Worm (Caenorhabditis elegans) whole organism, L4 larva: ENCODE results near the gene kvs-1.

ENCODE experiments used
- D1046.2 ChIP-seq: fragments of 200-800 bp; sonication (Bioruptor generic); IDR thresholded peaks from 2 replicates; pipeline ENCODE4 v1.3.6; 2022; ENCODE audit warnings: missing genetic modification characterization, missing compliant biosample characterization
- F37D6.2 ChIP-seq: sonication (generic microtip); optimal IDR thresholded peaks from 2 replicates; lab custom pipeline; 2016; ENCODE audit warnings: mild to moderate bottlenecking, missing genetic modification characterization, missing compliant biosample characterization
- F44E2.7 ChIP-seq: fragments of 200-800 bp; sonication (Bioruptor generic); IDR thresholded peaks from 2 replicates; pipeline ENCODE4 v2.1.2; 2022; ENCODE audit warnings: missing genetic modification characterization, missing compliant biosample characterization
- F49E8.2 ChIP-seq: sonication (generic microtip); optimal IDR thresholded peaks from 2 replicates; lab custom pipeline; 2016; ENCODE audit warnings: missing compliant biosample characterization, mild to moderate bottlenecking, missing genetic modification characterization, borderline replicate concordance
- R02D3.7 ChIP-seq: fragments of 150-350 bp; sonication (generic microtip); optimal IDR thresholded peaks from 3 replicates; lab custom pipeline; 2014; ENCODE audit warnings: missing biosample characterization, missing genetic modification characterization
- T26A8.4 ChIP-seq: fragments of 200-800 bp; sonication (Bioruptor generic); IDR thresholded peaks from 2 replicates; pipeline ENCODE4 v1.3.6; 2022; ENCODE audit warnings: missing genetic modification characterization, missing compliant biosample characterization
- Y105C5A.15 ChIP-seq: fragments of 200-800 bp; sonication (Bioruptor generic); IDR thresholded peaks from 2 replicates; pipeline ENCODE4 v1.3.6; 2022; ENCODE audit warnings: missing genetic modification characterization, missing compliant biosample characterization
- Y48G9A.11 ChIP-seq: fragments of 200-800 bp; sonication (Bioruptor generic); IDR thresholded peaks from 2 replicates; pipeline ENCODE4 v1.3.6; 2022; ENCODE audit warnings: missing genetic modification reagents, missing genetic modification characterization, missing compliant biosample characterization
- Y75B8A.6 ChIP-seq: fragments of 200-800 bp; sonication (Bioruptor generic); IDR thresholded peaks from 2 replicates; pipeline ENCODE4 v1.3.6; 2022; ENCODE audit warnings: missing genetic modification reagents, missing genetic modification characterization, missing compliant biosample characterization
- aha-1 ChIP-seq: fragments of 150-350 bp; peaks from one replicate; lab custom pipeline; 2014; ENCODE audit warnings: missing biosample characterization, missing genetic modification characterization
- arid-1 ChIP-seq: fragments of 200-800 bp; sonication (Bioruptor generic); conservative IDR thresholded peaks from 2 replicates; pipeline ENCODE4 v1.3.6; 2022; ENCODE audit warnings: missing genetic modification reagents, missing genetic modification characterization, missing compliant biosample characterization
- attf-4 ChIP-seq: sonication (generic microtip); optimal IDR thresholded peaks from 3 replicates; lab custom pipeline; 2017; ENCODE audit warnings: missing biosample characterization, missing genetic modification characterization
- ceh-32 ChIP-seq: sonication (generic microtip); optimal IDR thresholded peaks from 2 replicates; lab custom pipeline; 2016; ENCODE audit warnings: mild to moderate bottlenecking, missing genetic modification characterization, missing compliant biosample characterization; ENCODE audit not compliant: poor library complexity
- ceh-62 ChIP-seq: sonication (generic microtip); optimal IDR thresholded peaks from 2 replicates; lab custom pipeline; 2017; ENCODE audit warnings: missing biosample characterization, missing genetic modification characterization
- ceh-82 ChIP-seq: sonication (generic microtip); optimal IDR thresholded peaks from 2 replicates; lab custom pipeline; 2017; ENCODE audit warnings: missing biosample characterization, missing genetic modification characterization
- ces-1 ChIP-seq: fragments of 150-350 bp; sonication (generic microtip); optimal IDR thresholded peaks from 4 replicates; lab custom pipeline; 2014; ENCODE audit warnings: missing biosample characterization, missing genetic modification reagents, missing genetic modification characterization
- cey-2 ChIP-seq: sonication (generic microtip); optimal IDR thresholded peaks from 3 replicates; lab custom pipeline; 2017; ENCODE audit warnings: missing genetic modification characterization, mild to moderate bottlenecking, missing compliant biosample characterization, antibody characterized with exemption, borderline replicate concordance; ENCODE audit not compliant: insufficient read depth
- ctbp-1 ChIP-seq: fragments of 200-800 bp; sonication (Bioruptor generic); IDR thresholded peaks from 2 replicates; pipeline ENCODE4 v1.3.6; 2022; ENCODE audit warnings: missing genetic modification reagents, missing genetic modification characterization, missing compliant biosample characterization
- daf-16 ChIP-seq, 3 experiments: sonication (generic microtip); optimal IDR thresholded peaks; 2 replicates each; lab custom pipeline; 2016 to 2017; ENCODE audit warnings: missing genetic modification characterization in 3 of 3, missing genetic modification reagents in 3 of 3, mild to moderate bottlenecking in 2 of 3, missing compliant biosample characterization in 2 of 3, missing biosample characterization in 1 of 3, moderate library complexity in 1 of 3
- daf-19 ChIP-seq: fragments of 200-800 bp; sonication (Bioruptor generic); conservative IDR thresholded peaks from 2 replicates; pipeline ENCODE4 v1.3.6; 2022; ENCODE audit warnings: missing genetic modification characterization, missing compliant biosample characterization
- daf-8 ChIP-seq: fragments of 200-800 bp; sonication (Bioruptor generic); IDR thresholded peaks from 2 replicates; pipeline ENCODE4 v1.3.6; 2022; ENCODE audit warnings: missing genetic modification characterization, missing compliant biosample characterization
- dmd-9 ChIP-seq: fragments of 200-800 bp; sonication (Bioruptor generic); IDR thresholded peaks from 2 replicates; pipeline ENCODE4 v1.3.6; 2022; ENCODE audit warnings: missing genetic modification reagents, missing genetic modification characterization, missing compliant biosample characterization
- duxl-1 ChIP-seq: sonication (generic microtip); optimal IDR thresholded peaks from 2 replicates; lab custom pipeline; 2016; ENCODE audit warnings: mild to moderate bottlenecking, missing genetic modification characterization, moderate library complexity, missing compliant biosample characterization; ENCODE audit not compliant: poor library complexity
- dve-1 ChIP-seq: sonication (generic microtip); optimal IDR thresholded peaks from 2 replicates; lab custom pipeline; 2017; ENCODE audit warnings: antibody characterized with exemption, mild to moderate bottlenecking, missing genetic modification characterization, missing compliant biosample characterization; ENCODE audit not compliant: insufficient read depth
- egl-27 ChIP-seq: sonication (generic microtip); optimal IDR thresholded peaks from 3 replicates; lab custom pipeline; 2017; ENCODE audit warnings: missing biosample characterization, missing genetic modification reagents, missing genetic modification characterization
- fkh-10 ChIP-seq: fragments of 150-350 bp; optimal IDR thresholded peaks from 2 replicates; lab custom pipeline; 2014; ENCODE audit warnings: missing biosample characterization, missing genetic modification reagents, missing genetic modification characterization
- hlh-11 ChIP-seq: fragments of 200-800 bp; sonication (Bioruptor generic); optimal IDR thresholded peaks from 2 replicates; lab custom pipeline; 2018; ENCODE audit warnings: mild to moderate bottlenecking, missing genetic modification characterization, missing compliant biosample characterization
- lin-1 ChIP-seq: fragments of 200-800 bp; sonication (Bioruptor generic); IDR thresholded peaks from 2 replicates; pipeline ENCODE4 v1.3.6; 2022; ENCODE audit warnings: missing genetic modification reagents, missing genetic modification characterization, missing compliant biosample characterization
- lir-3 ChIP-seq: sonication (generic microtip); optimal IDR thresholded peaks from 2 replicates; lab custom pipeline; 2016; ENCODE audit warnings: mild to moderate bottlenecking, missing genetic modification characterization, missing compliant biosample characterization
- mes-2 ChIP-seq: sonication (generic microtip); optimal IDR thresholded peaks from 2 replicates; lab custom pipeline; 2016; ENCODE audit warnings: missing genotype, mild to moderate bottlenecking, missing genetic modification characterization, missing compliant biosample characterization; ENCODE audit not compliant: poor library complexity, severe bottlenecking
- mxl-2 ChIP-seq: fragments of 200-800 bp; sonication (Bioruptor generic); conservative IDR thresholded peaks from 2 replicates; pipeline ENCODE4 v1.3.6; 2022; ENCODE audit warnings: missing genetic modification reagents, missing genetic modification characterization, missing compliant biosample characterization
- nhr-10 ChIP-seq: fragments of 150-350 bp; optimal IDR thresholded peaks from 2 replicates; lab custom pipeline; 2014; ENCODE audit warnings: missing biosample characterization, missing genetic modification characterization
- nhr-11 ChIP-seq: fragments of 150-350 bp; optimal IDR thresholded peaks from 2 replicates; lab custom pipeline; 2014; ENCODE audit warnings: missing biosample characterization, missing genetic modification characterization
- nhr-41 ChIP-seq: fragments of 200-800 bp; sonication (Bioruptor generic); IDR thresholded peaks from 2 replicates; pipeline ENCODE4 v1.3.6; 2022; ENCODE audit warnings: missing genetic modification reagents, missing genetic modification characterization, missing compliant biosample characterization
- nhr-48 ChIP-seq: sonication (generic microtip); optimal IDR thresholded peaks from 2 replicates; lab custom pipeline; 2016; ENCODE audit warnings: mild to moderate bottlenecking, missing genetic modification characterization, missing compliant biosample characterization
- nhr-77 ChIP-seq: fragments of 150-350 bp; optimal IDR thresholded peaks from 2 replicates; lab custom pipeline; 2014; ENCODE audit warnings: missing biosample characterization, missing genetic modification characterization
- php-3 ChIP-seq: fragments of 200-800 bp; sonication (Bioruptor generic); IDR thresholded peaks from 2 replicates; pipeline ENCODE4 v1.3.6; 2022; ENCODE audit warnings: missing genetic modification reagents, missing genetic modification characterization, missing compliant biosample characterization
- rbr-2 ChIP-seq: sonication (generic microtip); optimal IDR thresholded peaks from 2 replicates; lab custom pipeline; 2016; ENCODE audit warnings: missing genotype, missing genetic modification characterization, missing compliant biosample characterization
- saeg-2 ChIP-seq: fragments of 200-800 bp; sonication (Bioruptor generic); IDR thresholded peaks from 2 replicates; pipeline ENCODE4 v1.3.6; 2022; ENCODE audit warnings: missing genetic modification reagents, missing genetic modification characterization, missing compliant biosample characterization
- skn-1 ChIP-seq: fragments of 150-350 bp; optimal IDR thresholded peaks from 2 replicates; lab custom pipeline; 2014; ENCODE audit warnings: missing biosample characterization, missing genetic modification characterization
- snpc-4 ChIP-seq: fragments of 150-350 bp; optimal IDR thresholded peaks from 2 replicates; lab custom pipeline; 2014; ENCODE audit warnings: missing biosample characterization, missing genetic modification characterization
- spr-1 ChIP-seq: sonication (generic microtip); optimal IDR thresholded peaks from 2 replicates; lab custom pipeline; 2016; ENCODE audit warnings: mild to moderate bottlenecking, missing genetic modification characterization, missing compliant biosample characterization
- tag-97 ChIP-seq: fragments of 200-800 bp; sonication (Bioruptor generic); IDR thresholded peaks from 2 replicates; pipeline ENCODE4 v1.3.6; 2022; ENCODE audit warnings: missing genetic modification characterization, missing compliant biosample characterization
- unc-130 ChIP-seq: sonication (generic microtip); optimal IDR thresholded peaks from 2 replicates; lab custom pipeline; 2016; ENCODE audit warnings: missing genetic modification reagents, missing genetic modification characterization, missing compliant biosample characterization
- unc-39 ChIP-seq: sonication (generic microtip); optimal IDR thresholded peaks from 2 replicates; lab custom pipeline; 2017; ENCODE audit warnings: missing biosample characterization, missing genetic modification characterization
- vab-7 ChIP-seq: fragments of 200-800 bp; sonication (Bioruptor generic); IDR thresholded peaks from 2 replicates; pipeline ENCODE4 v1.3.6; 2022; ENCODE audit warnings: missing genetic modification reagents, missing genetic modification characterization, missing compliant biosample characterization
- zag-1 ChIP-seq: fragments of 150-350 bp; optimal IDR thresholded peaks from 2 replicates; lab custom pipeline; 2014; ENCODE audit warnings: missing biosample characterization, missing genetic modification characterization
- zfp-2 ChIP-seq: sonication (generic microtip); optimal IDR thresholded peaks from 2 replicates; lab custom pipeline; 2016; ENCODE audit warnings: mild to moderate bottlenecking, missing genetic modification characterization, missing compliant biosample characterization
- zip-2 ChIP-seq: fragments of 150-350 bp; optimal IDR thresholded peaks from 2 replicates; lab custom pipeline; 2014; ENCODE audit warnings: missing biosample characterization, missing genetic modification characterization

Gene kvs-1

ce11 chrX:7680545-7681330, 26.2 kb downstream of the kvs-1 start, which contains the start of gene stn-2 (continued):
- TF ChIP-seq cey-2 (tag; lab: Kevin White, UChicago) = no peak
- TF ChIP-seq saeg-2 (GFP tag; lab: Robert Waterston, UW) = no peak
- TF ChIP-seq daf-19 (GFP tag; lab: Robert Waterston, UW) = no peak
- no peak for TF ChIP-seq nhr-11 (tag; lab: Kevin White, UChicago)
- TF ChIP-seq daf-16 (GFP tag; optimal IDR thresholded peaks at IDR 0.05; lab: Kevin White, UChicago) = peak in 1 of 2 experiments; percentile 48
- TF ChIP-seq daf-16 (tag; optimal IDR thresholded peaks at IDR 0.05; lab: Kevin White, UChicago) = no peak
- TF ChIP-seq Y48G9A.11 (GFP tag; lab: Robert Waterston, UW) = no peak
- TF ChIP-seq F49E8.2 (tag; lab: Kevin White, UChicago) = no peak
- TF ChIP-seq zip-2 (tag; lab: Kevin White, UChicago) = no peak
- no peak for TF ChIP-seq ceh-82 (tag; lab: Kevin White, UChicago)
- TF ChIP-seq zag-1 = no peak
- no peak for TF ChIP-seq skn-1 (tag; lab: Kevin White, UChicago)
- no peak for TF ChIP-seq lin-1 (GFP tag; lab: Robert Waterston, UW)
- TF ChIP-seq duxl-1 (tag; lab: Kevin White, UChicago) = peak; percentile 3
- TF ChIP-seq snpc-4 (tag; lab: Kevin White, UChicago) = no peak
- TF ChIP-seq lir-3 (tag; lab: Kevin White, UChicago) = no peak
- TF ChIP-seq Y75B8A.6 (GFP tag; lab: Robert Waterston, UW) = no peak
- peak; percentile 75 for TF ChIP-seq aha-1 (tag; lab: Kevin White, UChicago)
- peak; percentile 75 for TF ChIP-seq arid-1 (GFP tag; lab: Robert Waterston, UW)
- no peak for TF ChIP-seq zfp-2 (tag; lab: Kevin White, UChicago)
- no peak for TF ChIP-seq spr-1
- peak; percentile 76 for TF ChIP-seq vab-7 (GFP tag; lab: Robert Waterston, UW)
- peak; percentile 8 for TF ChIP-seq nhr-48 (tag; lab: Kevin White, UChicago)
- TF ChIP-seq egl-27 (tag; lab: Kevin White, UChicago) = no peak
- TF ChIP-seq daf-8 (GFP tag; lab: Robert Waterston, UW) = no peak
- TF ChIP-seq mxl-2 (GFP tag; lab: Robert Waterston, UW) = no peak
- no peak for TF ChIP-seq nhr-77 (tag; lab: Kevin White, UChicago)
- TF ChIP-seq ceh-32 (tag; lab: Kevin White, UChicago) = no peak
- TF ChIP-seq fkh-10 (GFP tag; lab: Kevin White, UChicago) = no peak
- TF ChIP-seq R02D3.7 (tag; lab: Kevin White, UChicago) = no peak
- no peak for TF ChIP-seq unc-39 (tag; lab: Kevin White, UChicago)
- peak; percentile 52; the same call in 1 of the 2 replicates for TF ChIP-seq nhr-41
- TF ChIP-seq dve-1 (tag; lab: Kevin White, UChicago) = peak; percentile 38
- 0 out of 2 replicates have a peak, but pooled peaks have one; percentile 63 for TF ChIP-seq Y105C5A.15 (GFP tag; lab: Robert Waterston, UW)
- no peak for TF ChIP-seq unc-130 (GFP tag; lab: Kevin White, UChicago)
- TF ChIP-seq ctbp-1 (GFP tag; lab: Robert Waterston, UW) = peak; percentile 55; the same call in 1 of the 2 replicates
- TF ChIP-seq ces-1 = no peak
- TF ChIP-seq mes-2 (tag; lab: Kevin White, UChicago) = peak; percentile 50
- peak; percentile 24; the same call in 1 of the 2 replicates for TF ChIP-seq php-3 (GFP tag; lab: Robert Waterston, UW)
- no peak for TF ChIP-seq nhr-10 (tag; lab: Kevin White, UChicago)
- no peak for TF ChIP-seq F44E2.7
- TF ChIP-seq T26A8.4 (GFP tag; lab: Robert Waterston, UW) = 0 out of 2 replicates have a peak, but pooled peaks have one; percentile 37
- TF ChIP-seq rbr-2 (tag; lab: Kevin White, UChicago) = no peak
- no peak for TF ChIP-seq tag-97
- TF ChIP-seq attf-4 (tag; lab: Kevin White, UChicago) = no peak
- no peak for TF ChIP-seq D1046.2 (GFP tag; lab: Robert Waterston, UW)
- TF ChIP-seq dmd-9 (GFP tag; lab: Robert Waterston, UW) = 0 out of 2 replicates have a peak, but pooled peaks have one; percentile 16
- no peak for TF ChIP-seq F37D6.2 (tag; lab: Kevin White, UChicago)
- no peak for TF ChIP-seq ceh-62 (tag; lab: Kevin White, UChicago)
- peak; percentile 26 for TF ChIP-seq hlh-11 (tag; lab: Kevin White, UChicago)
